Worm (Caenorhabditis elegans): Measurements from ENCODE around the gene Y57G11C.499.
"Not testable (repeated sequence)": the region's sequence is repeated elsewhere in the genome, so short reads cannot be mapped to it uniquely, and the experiment has no call there.

Y57G11C.499 gene

DNA sequence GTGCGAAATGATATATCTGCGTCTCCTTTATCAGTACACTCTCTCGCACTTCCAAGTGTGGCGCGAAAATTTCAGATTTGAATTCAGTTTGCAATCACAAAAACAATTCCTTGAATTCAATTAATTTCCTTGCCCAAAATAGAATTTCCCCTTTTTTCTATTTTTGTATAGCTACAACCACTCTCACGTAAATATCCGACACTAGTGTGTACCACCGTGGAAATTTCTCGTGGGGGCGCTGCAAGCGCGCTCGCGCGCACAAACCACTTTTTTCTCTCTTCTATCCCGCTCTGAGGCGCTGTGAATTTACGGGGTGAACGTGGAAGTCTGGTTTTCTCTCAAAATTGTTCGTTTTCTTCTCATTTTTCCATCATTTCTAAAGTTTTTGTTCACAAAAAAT, 26.8 kb upstream of the Y57G11C.499 start, which contains the start of gene Y57G11C.8:
Gene Y57G11C.8, plus strand, starts transcription at position 301 of the 400 bp plus-strand sequence.
- TF ChIP-seq hlh-30 (tag; optimal IDR thresholded peaks at IDR 0.05; ENCODE audit: insufficient read depth): no peak

DNA sequence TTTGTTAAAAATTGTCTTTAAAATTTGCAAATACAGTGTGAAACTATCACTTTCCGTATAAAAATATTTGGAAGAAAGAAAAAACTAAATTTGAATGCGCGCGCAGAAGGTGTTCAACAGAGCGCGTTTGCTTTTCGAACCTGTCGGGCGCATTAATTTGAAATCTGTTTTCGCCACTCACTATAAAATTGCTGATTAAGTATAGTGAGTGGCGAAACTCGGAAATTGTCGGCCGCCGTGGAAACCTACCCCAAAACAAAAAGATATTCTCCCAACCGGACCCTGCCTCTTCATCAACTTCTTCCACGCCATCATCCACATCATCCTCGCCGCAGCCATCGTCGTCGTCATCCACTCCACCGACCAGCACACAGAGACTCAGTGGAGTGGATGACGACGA, 25.8 kb upstream of the Y57G11C.499 start:
- peak; percentile 66 for TF ChIP-seq F49E8.2 (tag; optimal IDR thresholded peaks at IDR 0.05; ENCODE audit: borderline replicate concordance)

DNA sequence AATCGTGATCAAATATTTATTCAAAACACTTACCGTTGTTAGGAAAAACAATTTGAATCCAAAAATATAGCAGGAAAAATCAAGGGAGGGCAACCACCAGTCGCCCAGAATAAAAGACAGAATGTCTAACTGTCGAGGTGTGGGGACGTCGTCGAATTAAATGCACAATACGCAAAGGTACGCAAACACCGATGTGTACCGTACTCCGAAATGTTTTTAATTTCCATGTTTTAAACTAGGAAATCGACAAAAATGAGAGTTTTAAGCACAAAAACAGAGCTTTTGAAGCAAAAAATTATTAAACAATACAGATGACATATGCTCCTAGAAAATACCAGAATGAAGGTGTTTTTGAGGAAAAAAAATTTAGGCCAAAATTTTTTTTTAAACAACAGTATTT, 19.7 kb upstream of the Y57G11C.499 start, which contains the start of gene Y57G11C.51:
Gene Y57G11C.51, minus strand, starts transcription at position 101 of the 400 bp plus-strand sequence.
- TF ChIP-seq duxl-1 (tag; optimal IDR thresholded peaks at IDR 0.05; ENCODE audit: poor library complexity); vab-7 (GFP tag; IDR thresholded peaks at IDR 0.05); nhr-48 (tag; optimal IDR thresholded peaks at IDR 0.05): not testable (repeated sequence)

DNA sequence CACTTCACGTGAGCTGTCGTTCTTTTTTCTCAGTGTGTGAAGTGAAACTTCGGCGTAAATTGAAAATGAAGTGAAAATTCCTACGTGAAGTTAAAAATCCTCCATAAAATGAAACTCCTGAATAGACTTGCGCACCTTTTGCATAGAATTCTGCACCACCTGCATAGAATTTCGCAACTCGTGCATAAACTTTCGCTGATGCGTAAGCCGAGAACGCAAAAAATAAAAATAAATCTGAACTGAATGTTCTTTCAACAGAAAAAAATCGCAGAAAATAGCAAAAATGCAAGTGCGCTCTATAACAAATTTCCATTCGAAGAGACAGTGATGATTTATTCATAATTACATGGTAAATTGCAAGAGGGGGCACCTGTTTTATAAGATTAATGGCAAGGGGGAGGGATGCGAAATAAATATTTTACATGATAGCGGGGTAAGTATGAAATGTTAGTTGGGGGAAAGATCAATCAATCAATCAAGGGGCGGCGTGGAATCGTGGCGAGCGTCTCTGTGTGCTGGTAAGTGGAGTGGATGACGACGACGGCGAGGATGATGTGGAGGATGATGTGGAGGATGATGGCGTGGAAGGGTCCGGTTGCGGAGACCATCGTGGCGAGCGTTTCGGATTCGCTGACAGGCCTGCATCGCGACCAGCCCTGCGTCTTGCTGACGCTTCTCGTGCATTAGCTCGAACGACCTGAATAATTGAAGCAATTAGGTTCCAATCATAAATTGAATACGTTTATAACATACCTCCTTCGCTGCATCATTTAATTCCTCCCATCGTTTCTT, 18.7 kb upstream of the Y57G11C.499 start, which contains the start of gene Y57G11C.36:
Gene Y57G11C.36, minus strand, starts transcription at position 502 of the 792 bp plus-strand sequence.
- TF ChIP-seq set-16 (GFP tag; IDR thresholded peaks at IDR 0.05): peak; percentile 79
- no peak for TF ChIP-seq daf-12 (tag; optimal IDR thresholded peaks at IDR 0.05)
- TF ChIP-seq spr-3 (GFP tag; optimal IDR thresholded peaks at IDR 0.05): no peak
- no peak for TF ChIP-seq lin-13 (GFP tag; optimal IDR thresholded peaks at IDR 0.05)
- TF ChIP-seq rbr-2 (tag; optimal IDR thresholded peaks at IDR 0.05): no peak
- no peak for TF ChIP-seq zfp-3 (GFP tag; conservative IDR thresholded peaks at IDR 0.05)
- TF ChIP-seq ceh-82 (tag; optimal IDR thresholded peaks at IDR 0.05): no peak
- no peak for TF ChIP-seq mdl-1 (tag; optimal IDR thresholded peaks at IDR 0.05)
- no peak for TF ChIP-seq vab-7 (GFP tag; IDR thresholded peaks at IDR 0.05)
- 0 out of 2 replicates have a peak, but pooled peaks have one; percentile 26 for TF ChIP-seq snpc-1.2 (GFP tag; IDR thresholded peaks at IDR 0.05)

DNA sequence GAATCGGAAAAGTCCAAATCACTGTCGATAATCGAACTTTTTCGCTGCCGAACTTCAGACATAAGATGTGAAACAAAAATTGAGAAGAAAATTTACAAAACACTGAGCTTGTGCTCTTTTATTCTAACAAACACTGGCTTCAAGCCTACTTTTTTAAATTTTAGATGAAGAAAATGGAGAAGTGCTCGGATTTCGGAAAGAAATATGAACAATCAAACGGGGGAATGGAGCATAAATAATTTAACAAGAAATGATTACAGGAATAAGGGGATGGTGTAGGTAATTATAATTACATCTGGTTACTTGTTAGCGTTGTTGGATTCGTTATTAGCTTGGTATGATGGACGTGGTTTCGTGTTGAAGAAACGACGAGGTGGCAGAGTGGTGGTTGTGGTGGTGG, 16.6 kb upstream of the Y57G11C.499 start, which contains the start of gene degl-1:
Gene degl-1, minus strand, starts transcription at position 101 of the 400 bp plus-strand sequence.
- TF ChIP-seq set-16 (GFP tag; IDR thresholded peaks at IDR 0.05) (no peak), attf-4 (tag; optimal IDR thresholded peaks at IDR 0.05) (no peak), jun-1 (tag; optimal IDR thresholded peaks at IDR 0.05) (no peak), rbr-2 (tag; optimal IDR thresholded peaks at IDR 0.05) (no peak), F26F4.8 (GFP tag; conservative IDR thresholded peaks at IDR 0.05) (no peak), fos-1 (tag; optimal IDR thresholded peaks at IDR 0.05) (no peak), nhr-10 (tag; optimal IDR thresholded peaks at IDR 0.05) (no peak), dmd-9 (GFP tag; IDR thresholded peaks at IDR 0.05) (no peak), saeg-2 (GFP tag; IDR thresholded peaks at IDR 0.05) (no peak), hlh-30 (tag; optimal IDR thresholded peaks at IDR 0.05; ENCODE audit: insufficient read depth) (no peak), ceh-82 (tag; optimal IDR thresholded peaks at IDR 0.05) (no peak)

DNA sequence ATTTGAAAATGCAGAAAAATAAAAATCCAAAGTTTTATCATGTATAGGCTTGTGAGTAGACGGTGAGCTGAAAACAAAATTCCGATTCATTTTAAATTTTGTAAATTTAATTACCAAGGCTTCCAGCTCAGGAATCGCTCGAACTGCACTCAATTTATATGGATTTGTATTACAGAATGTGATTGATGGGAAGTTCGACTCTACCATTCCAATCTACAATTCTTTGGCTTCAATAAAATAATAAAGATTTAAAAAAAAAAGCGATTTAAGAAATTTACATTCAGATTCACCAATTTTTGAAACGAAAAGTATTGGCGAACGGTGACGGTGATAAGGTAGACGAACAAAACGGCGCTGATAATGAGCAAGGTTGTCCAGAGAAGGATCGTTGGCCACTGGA, 15.9 kb upstream of the Y57G11C.499 start:
- peak; percentile 33; the same call in 1 of the 2 replicates for TF ChIP-seq lin-38 (GFP tag; IDR thresholded peaks at IDR 0.05)
- no peak for TF ChIP-seq lin-39 (tag; optimal IDR thresholded peaks at IDR 0.05)
- TF ChIP-seq dve-1 (tag; optimal IDR thresholded peaks at IDR 0.05; ENCODE audit: insufficient read depth): no peak

DNA sequence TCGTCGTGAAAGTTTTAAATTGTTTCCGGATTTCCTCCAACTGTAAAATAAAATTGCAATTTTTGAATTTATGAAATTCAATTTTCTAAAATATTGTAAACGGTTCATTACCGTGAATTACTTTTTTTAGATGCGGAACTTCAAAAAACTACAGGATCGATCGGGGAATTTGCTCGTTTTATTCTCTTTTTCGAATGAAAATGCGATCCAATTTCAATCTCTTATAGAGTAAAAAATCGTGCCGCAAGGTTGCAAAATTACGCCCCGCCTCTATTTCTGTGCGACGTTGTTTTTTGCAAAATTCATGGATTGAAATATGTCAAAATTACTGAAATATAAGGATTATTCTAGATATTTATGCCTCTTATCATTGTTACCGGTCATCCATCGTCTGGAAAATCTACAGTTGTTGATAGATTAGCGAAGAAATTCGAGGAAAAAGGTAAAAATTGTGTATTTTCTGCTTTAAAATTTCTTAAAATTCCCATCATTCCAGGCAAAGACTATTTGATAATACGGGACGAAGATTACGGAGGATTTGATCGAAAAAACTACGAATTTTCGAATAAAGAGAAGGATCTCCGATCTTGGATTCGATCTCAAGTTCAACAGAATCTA, 14.6 kb upstream of the Y57G11C.499 start, which contains the start of gene Y57G11C.43:
Gene Y57G11C.43, plus strand, starts transcription at position 224 of the 618 bp plus-strand sequence.
- no peak for TF ChIP-seq mxl-3 (GFP tag; optimal IDR thresholded peaks at IDR 0.05)
- no peak for TF ChIP-seq hlh-30 (tag; optimal IDR thresholded peaks at IDR 0.05; ENCODE audit: insufficient read depth)
- TF ChIP-seq nhr-42 (GFP tag; IDR thresholded peaks at IDR 0.05): no peak
- peak; percentile 66 for TF ChIP-seq aha-1 (tag)
- no peak for TF ChIP-seq dmd-6 (GFP tag; IDR thresholded peaks at IDR 0.05)
- TF ChIP-seq pha-4 (GFP tag; IDR thresholded peaks at IDR 0.05): peak; percentile 21; the same call in 1 of the 2 replicates
- TF ChIP-seq pha-4 (tag; optimal IDR thresholded peaks at IDR 0.05): no peak
- no peak for TF ChIP-seq ztf-11 (tag; optimal IDR thresholded peaks at IDR 0.05)
- TF ChIP-seq dve-1 (tag; optimal IDR thresholded peaks at IDR 0.05; ENCODE audit: insufficient read depth): peak; percentile 14
- no peak for TF ChIP-seq lir-3 (tag; optimal IDR thresholded peaks at IDR 0.05)
- TF ChIP-seq mes-2 (tag; optimal IDR thresholded peaks at IDR 0.05; ENCODE audit: poor library complexity, severe bottlenecking): peak; percentile 27
- TF ChIP-seq snpc-1.2 (GFP tag; IDR thresholded peaks at IDR 0.05): peak; percentile 83
- peak; percentile 7 for TF ChIP-seq ama-1 (optimal IDR thresholded peaks at IDR 0.05)
- peak; percentile 66 for TF ChIP-seq lin-38 (GFP tag; IDR thresholded peaks at IDR 0.05)
- TF ChIP-seq cey-2 (tag; optimal IDR thresholded peaks at IDR 0.05; ENCODE audit: borderline replicate concordance, insufficient read depth): no peak
- TF ChIP-seq attf-4 (tag; optimal IDR thresholded peaks at IDR 0.05): no peak
